Worm (Caenorhabditis elegans): Measurements from ENCODE around the gene kcnl-1.

ce11 chrV:19555350-19555749 is 9.8 kb upstream of the kcnl-1 start:
- TF ChIP-seq unc-39 (tag; optimal IDR thresholded peaks at IDR 0.05) = no peak
- TF ChIP-seq lin-39 (tag; optimal IDR thresholded peaks at IDR 0.05) = no peak
- TF ChIP-seq elt-3 (tag; optimal IDR thresholded peaks at IDR 0.05) = no peak
- no peak for TF ChIP-seq zag-1 (tag; optimal IDR thresholded peaks at IDR 0.05)
- TF ChIP-seq nhr-11 (tag; optimal IDR thresholded peaks at IDR 0.05) = no peak
- TF ChIP-seq unc-55 (GFP tag; optimal IDR thresholded peaks at IDR 0.05) = no peak
- TF ChIP-seq snpc-4 (tag; optimal IDR thresholded peaks at IDR 0.05) = no peak
